Worm (Caenorhabditis elegans): ENCODE results near the gene F58E6.13.
A peak's percentile ranks its signal among the peaks of the same experiment; 100 is the strongest.

Gene F58E6.13

ce11 chrV:9714909-9715308, 30.1 kb upstream of the F58E6.13 start, which contains the start of gene F40F9.3:
Gene F40F9.3, plus strand, starts transcription at chrV:9715209.
- TF ChIP-seq lin-40 (tag; optimal IDR thresholded peaks at IDR 0.05): no peak
- TF ChIP-seq tbx-9 (tag; optimal IDR thresholded peaks at IDR 0.05; ENCODE audit: borderline replicate concordance): no peak
- TF ChIP-seq die-1 (tag; optimal IDR thresholded peaks at IDR 0.05): no peak
- TF ChIP-seq sdz-38 (tag; optimal IDR thresholded peaks at IDR 0.05): no peak
- TF ChIP-seq tbp1 (GFP tag; optimal IDR thresholded peaks at IDR 0.05): no peak
- TF ChIP-seq F57C9.4 (tag; optimal IDR thresholded peaks at IDR 0.05): no peak
- no peak for TF ChIP-seq lin-54 (GFP tag; optimal IDR thresholded peaks at IDR 0.05)
- TF ChIP-seq hmg-20 (GFP tag; IDR thresholded peaks at IDR 0.05): no peak
- TF ChIP-seq lsy-27 (tag; optimal IDR thresholded peaks at IDR 0.05; ENCODE audit: borderline replicate concordance, insufficient read depth): no peak
- TF ChIP-seq attf-6 (GFP tag; IDR thresholded peaks at IDR 0.05): no peak
- no peak for TF ChIP-seq F10E7.11 (tag; optimal IDR thresholded peaks at IDR 0.05)
- TF ChIP-seq Y53F4B.3 (GFP tag; IDR thresholded peaks at IDR 0.05): no peak
- no peak for TF ChIP-seq nfya-2 (GFP tag; IDR thresholded peaks at IDR 0.05)
- no peak for TF ChIP-seq C06A6.2 (GFP tag; conservative IDR thresholded peaks at IDR 0.05)
- TF ChIP-seq somi-1 (GFP tag; optimal IDR thresholded peaks at IDR 0.05): no peak
- no peak for TF ChIP-seq C17E4.6 (GFP tag; IDR thresholded peaks at IDR 0.05)

ce11 chrV:9716397-9716796, 28.6 kb upstream of the F58E6.13 start, which contains the start of gene str-188:
Gene str-188, plus strand, starts transcription at chrV:9716697.
- TF ChIP-seq Y95B8A.8 (GFP tag; IDR thresholded peaks at IDR 0.05) (no peak), mxl-1 (tag; optimal IDR thresholded peaks at IDR 0.05) (no peak), C17E4.6 (GFP tag; IDR thresholded peaks at IDR 0.05) (no peak), lin-40 (tag; optimal IDR thresholded peaks at IDR 0.05) (no peak), nhr-179 (tag; optimal IDR thresholded peaks at IDR 0.05) (no peak), ets-4 (GFP tag; optimal IDR thresholded peaks at IDR 0.05) (no peak), snpc-1.3 (tag; optimal IDR thresholded peaks at IDR 0.05; ENCODE audit: insufficient read depth) (no peak), atf-7 (tag; optimal IDR thresholded peaks at IDR 0.05) (no peak)

ce11 chrV:9724021-9724671, 20.9 kb upstream of the F58E6.13 start, which contains the start of gene slcr-46.3:
Gene slcr-46.3, minus strand, starts transcription at chrV:9724106.
- TF ChIP-seq hmg-1.2 (GFP tag; IDR thresholded peaks at IDR 0.05) (peak; percentile 33; the same call in 1 of the 2 replicates), ccch-3 (GFP tag; optimal IDR thresholded peaks at IDR 0.05) (no peak)

ce11 chrV:9725719-9726118, 19.3 kb upstream of the F58E6.13 start:
- TF ChIP-seq zfh-2 (GFP tag; conservative IDR thresholded peaks at IDR 0.05) (no peak), pbrm-1 (GFP tag; IDR thresholded peaks at IDR 0.05) (no peak), nhr-80 (tag; optimal IDR thresholded peaks at IDR 0.05) (peak; percentile 39), F33H1.4 (GFP tag; IDR thresholded peaks at IDR 0.05) (no peak)

- TF ChIP-seq xnd-1 (tag; optimal IDR thresholded peaks at IDR 0.05) (no peak), nfya-2 (GFP tag; IDR thresholded peaks at IDR 0.05) (no peak), D2030.7 (GFP tag; IDR thresholded peaks at IDR 0.05) (0 out of 2 replicates have a peak, but pooled peaks have one; percentile 17), snpc-4 (GFP tag; optimal IDR thresholded peaks at IDR 0.05) (no peak), snpc-4 (tag; optimal IDR thresholded peaks at IDR 0.05) (peak in 1 of 4 experiments; percentile 8), Y53F4B.3 (GFP tag; IDR thresholded peaks at IDR 0.05) (no peak), mcd-1 (GFP tag; IDR thresholded peaks at IDR 0.05) (peak; percentile 62), nhr-90 (tag; optimal IDR thresholded peaks at IDR 0.05) (no peak), nhr-80 (tag; optimal IDR thresholded peaks at IDR 0.05) (peak; percentile 66), unc-62 (GFP tag; optimal IDR thresholded peaks at IDR 0.05) (no peak), F33H1.4 (GFP tag; IDR thresholded peaks at IDR 0.05) (peak; percentile 50; the same call in 1 of the 2 replicates), lin-54 (GFP tag; optimal IDR thresholded peaks at IDR 0.05) (peak; percentile 42), efl-1 (GFP tag; optimal IDR thresholded peaks at IDR 0.05) (peak; percentile 3), cebp-1 (GFP tag; IDR thresholded peaks at IDR 0.05) (no peak), cebp-1 (tag; optimal IDR thresholded peaks at IDR 0.05) (peak; percentile 40), lin-40 (tag; optimal IDR thresholded peaks at IDR 0.05) (peak; percentile 11), dpl-1 (GFP tag; optimal IDR thresholded peaks at IDR 0.05) (peak; percentile 10), tbp1 (GFP tag; optimal IDR thresholded peaks at IDR 0.05) (peak; percentile 0), attf-5 (GFP tag; optimal IDR thresholded peaks at IDR 0.05) (peak; percentile 61)
These were observed 15.4 kb upstream of the F58E6.13 start, which contains the start of the genes aagr-3 and drap-1 for ce11 chrV:9729462-9730162. Gene aagr-3, minus strand, starts transcription at chrV:9729512. Gene drap-1, plus strand, starts transcription at chrV:9730106.

Data from whole organism, young adult.